Worm (Caenorhabditis elegans): ENCODE results near the gene ceh-53.

DNA sequence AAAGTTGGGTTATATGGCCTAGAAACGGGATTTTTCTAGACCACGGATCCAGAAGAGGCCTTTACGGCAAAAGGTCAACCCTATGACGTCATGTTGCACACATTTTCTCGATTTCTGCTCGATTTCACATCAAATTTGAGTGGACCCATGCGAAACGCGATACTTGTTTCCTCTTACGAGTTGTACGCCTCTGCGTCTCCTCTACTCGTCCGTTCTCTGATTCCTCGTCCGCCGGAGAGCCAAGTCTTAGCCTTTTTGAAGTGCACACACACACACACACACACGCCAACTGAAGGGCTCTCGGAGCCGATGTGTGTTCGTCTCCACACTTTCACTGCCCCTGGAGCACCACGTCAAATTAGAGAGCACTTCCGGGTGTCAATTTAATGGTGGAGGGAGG, 22.9 kb downstream of the ceh-53 start:
- TF ChIP-seq dmd-4 (tag; optimal IDR thresholded peaks at IDR 0.05): no peak
- TF ChIP-seq ztf-4 (tag; optimal IDR thresholded peaks at IDR 0.05): no peak
- peak in 1 of 2 experiments; percentile 10 for TF ChIP-seq lsy-2 (tag; optimal IDR thresholded peaks at IDR 0.05)
- TF ChIP-seq sma-3 (GFP tag; optimal IDR thresholded peaks at IDR 0.05): no peak
- peak in 1 of 2 experiments; percentile 18 for TF ChIP-seq mdl-1 (tag; optimal IDR thresholded peaks at IDR 0.05)
- TF ChIP-seq nhr-237 (tag; optimal IDR thresholded peaks at IDR 0.05): no peak
- no peak for TF ChIP-seq fos-1 (tag; optimal IDR thresholded peaks at IDR 0.05)
- no peak for TF ChIP-seq mab-5 (tag; optimal IDR thresholded peaks at IDR 0.05)
- no peak for TF ChIP-seq ztf-11 (tag; optimal IDR thresholded peaks at IDR 0.05)
- TF ChIP-seq nhr-12 (tag; optimal IDR thresholded peaks at IDR 0.05): no peak
- TF ChIP-seq nhr-11 (tag; optimal IDR thresholded peaks at IDR 0.05): no peak

Measured in whole organism, L2 larva.